Worm (Caenorhabditis elegans) whole organism, late embryonic: Measurements from ENCODE around the gene C03B1.5.

Experiments
- C08G9.2 ChIP-seq: sonication (generic microtip); optimal IDR thresholded peaks from 2 replicates; lab custom pipeline; 2016; ENCODE audit warnings: mild to moderate bottlenecking, missing genetic modification characterization, moderate library complexity, missing compliant biosample characterization
- F13H6.1 ChIP-seq: sonication (generic microtip); optimal IDR thresholded peaks from 2 replicates; lab custom pipeline; 2016; ENCODE audit warnings: missing genetic modification characterization, missing compliant biosample characterization
- T23F11.4 ChIP-seq: fragments of 200-800 bp; sonication (Bioruptor generic); optimal IDR thresholded peaks from 2 replicates; lab custom pipeline; 2018; ENCODE audit warnings: mild to moderate bottlenecking, missing genetic modification characterization, missing compliant biosample characterization
- Y22D7AL.16 ChIP-seq: sonication (generic microtip); optimal IDR thresholded peaks from 2 replicates; lab custom pipeline; 2016; ENCODE audit warnings: missing genetic modification characterization, missing compliant biosample characterization
- ama-1 ChIP-seq: fragments of 150-350 bp; optimal IDR thresholded peaks from 2 replicates; lab custom pipeline; 2014
- ceh-22 ChIP-seq: sonication (generic microtip); optimal IDR thresholded peaks from 2 replicates; lab custom pipeline; 2017; ENCODE audit warnings: missing biosample characterization, missing genetic modification characterization
- ceh-31 ChIP-seq: sonication (generic microtip); optimal IDR thresholded peaks from 2 replicates; lab custom pipeline; 2016; ENCODE audit warnings: missing genetic modification characterization, missing compliant biosample characterization
- ceh-34 ChIP-seq: sonication (generic microtip); optimal IDR thresholded peaks from 2 replicates; lab custom pipeline; 2016; ENCODE audit warnings: mild to moderate bottlenecking, missing genetic modification characterization, missing compliant biosample characterization
- ceh-48 ChIP-seq: sonication (generic microtip); optimal IDR thresholded peaks from 2 replicates; lab custom pipeline; 2016; ENCODE audit warnings: missing genetic modification characterization, inconsistent platforms, missing compliant biosample characterization
- ceh-6 ChIP-seq: fragments of 200-800 bp; sonication (Bioruptor generic); optimal IDR thresholded peaks from 2 replicates; lab custom pipeline; 2018; ENCODE audit warnings: mild to moderate bottlenecking, missing genetic modification characterization, missing compliant biosample characterization
- ceh-9 ChIP-seq: sonication (generic microtip); optimal IDR thresholded peaks from 2 replicates; lab custom pipeline; 2016; ENCODE audit warnings: mild to moderate bottlenecking, missing genetic modification characterization, inconsistent platforms, missing compliant biosample characterization
- dve-1 ChIP-seq: sonication (generic microtip); optimal IDR thresholded peaks from 2 replicates; lab custom pipeline; 2017; ENCODE audit warnings: antibody characterized with exemption, mild to moderate bottlenecking, missing genetic modification characterization, missing compliant biosample characterization
- elt-2 ChIP-seq: sonication (generic microtip); optimal IDR thresholded peaks from 2 replicates; lab custom pipeline; 2016; ENCODE audit warnings: missing genetic modification reagents, missing genetic modification characterization, missing compliant biosample characterization
- elt-4 ChIP-seq: sonication (generic microtip); optimal IDR thresholded peaks from 2 replicates; lab custom pipeline; 2016; ENCODE audit warnings: missing genetic modification characterization, missing compliant biosample characterization
- fax-1 ChIP-seq: sonication (generic microtip); optimal IDR thresholded peaks from 2 replicates; lab custom pipeline; 2016; ENCODE audit warnings: missing genotype, missing genetic modification characterization, missing compliant biosample characterization
- fkh-10 ChIP-seq: fragments of 150-350 bp; optimal IDR thresholded peaks from 2 replicates; lab custom pipeline; 2014; ENCODE audit warnings: missing biosample characterization, missing genetic modification reagents, missing genetic modification characterization
- hlh-15 ChIP-seq: sonication (generic microtip); optimal IDR thresholded peaks from 2 replicates; lab custom pipeline; 2016; ENCODE audit warnings: missing genetic modification characterization, missing compliant biosample characterization
- hlh-30 ChIP-seq: sonication (generic microtip); optimal IDR thresholded peaks from 2 replicates; lab custom pipeline; 2017; ENCODE audit warnings: antibody characterized with exemption, missing genetic modification characterization, missing compliant biosample characterization; ENCODE audit not compliant: insufficient read depth
- hlh-6 ChIP-seq: sonication (generic microtip); optimal IDR thresholded peaks from 2 replicates; lab custom pipeline; 2016; ENCODE audit warnings: missing genotype, missing genetic modification characterization, missing compliant biosample characterization
- lim-6 ChIP-seq: sonication (generic microtip); optimal IDR thresholded peaks from 2 replicates; lab custom pipeline; 2016; ENCODE audit warnings: missing genetic modification characterization, missing compliant biosample characterization
- mec-3 ChIP-seq: sonication (generic microtip); optimal IDR thresholded peaks from 2 replicates; lab custom pipeline; 2016; ENCODE audit warnings: borderline replicate concordance, missing genetic modification characterization, missing compliant biosample characterization
- nhr-11 ChIP-seq: fragments of 150-350 bp; optimal IDR thresholded peaks from 2 replicates; lab custom pipeline; 2014; ENCODE audit warnings: missing biosample characterization, missing genetic modification characterization
- nhr-232 ChIP-seq: sonication (generic microtip); optimal IDR thresholded peaks from 2 replicates; lab custom pipeline; 2016; ENCODE audit warnings: missing genetic modification characterization, missing compliant biosample characterization
- npax-4 ChIP-seq: sonication (generic microtip); optimal IDR thresholded peaks from 2 replicates; lab custom pipeline; 2016; ENCODE audit warnings: missing genetic modification characterization, missing compliant biosample characterization
- odd-2 ChIP-seq: sonication (generic microtip); optimal IDR thresholded peaks from 2 replicates; lab custom pipeline; 2017; ENCODE audit warnings: antibody characterized with exemption, mild to moderate bottlenecking, missing genetic modification characterization, missing compliant biosample characterization
- pag-3 ChIP-seq: sonication (generic microtip); optimal IDR thresholded peaks from 2 replicates; lab custom pipeline; 2016; ENCODE audit warnings: missing compliant biosample characterization, missing genetic modification characterization, borderline replicate concordance
- pha-2 ChIP-seq: sonication (generic microtip); optimal IDR thresholded peaks from 2 replicates; lab custom pipeline; 2017; ENCODE audit warnings: mild to moderate bottlenecking, missing genetic modification characterization, missing compliant biosample characterization
- pha-4 ChIP-seq: fragments of 150-350 bp; optimal IDR thresholded peaks from 2 replicates; lab custom pipeline; 2018; ENCODE audit warnings: missing biosample characterization, missing genetic modification reagents, missing genetic modification characterization
- sdc-2 ChIP-seq: sonication (generic microtip); optimal IDR thresholded peaks from 2 replicates; lab custom pipeline; 2016; ENCODE audit warnings: missing genotype, missing genetic modification characterization, missing compliant biosample characterization
- sox-2 ChIP-seq: fragments of 200-800 bp; sonication (Bioruptor generic); IDR thresholded peaks from 2 replicates; pipeline ENCODE4 v1.3.6; 2022; ENCODE audit warnings: missing genetic modification reagents, missing genetic modification characterization, missing compliant biosample characterization
- sox-4 ChIP-seq: sonication (generic microtip); optimal IDR thresholded peaks from 2 replicates; lab custom pipeline; 2017; ENCODE audit warnings: mild to moderate bottlenecking, missing genetic modification characterization, inconsistent platforms, missing compliant biosample characterization
- syd-9 ChIP-seq: sonication (generic microtip); optimal IDR thresholded peaks from 2 replicates; lab custom pipeline; 2016; ENCODE audit warnings: mild to moderate bottlenecking, missing genetic modification characterization, moderate library complexity, missing compliant biosample characterization
- tbx-2 ChIP-seq: sonication (generic microtip); optimal IDR thresholded peaks from 2 replicates; lab custom pipeline; 2016; ENCODE audit warnings: missing genetic modification characterization, missing compliant biosample characterization
- tbx-7 ChIP-seq: sonication (generic microtip); optimal IDR thresholded peaks from 2 replicates; lab custom pipeline; 2016; ENCODE audit warnings: missing genotype, missing genetic modification characterization, missing compliant biosample characterization
- ttx-3 ChIP-seq: sonication (generic microtip); optimal IDR thresholded peaks from 2 replicates; lab custom pipeline; 2016; ENCODE audit warnings: missing genetic modification reagents, missing genetic modification characterization, missing compliant biosample characterization
- unc-42 ChIP-seq: sonication (generic microtip); optimal IDR thresholded peaks from 2 replicates; lab custom pipeline; 2016; ENCODE audit warnings: missing genotype, missing genetic modification characterization, missing compliant biosample characterization
- zip-5 ChIP-seq: sonication (generic microtip); optimal IDR thresholded peaks from 2 replicates; lab custom pipeline; 2016; ENCODE audit warnings: missing genetic modification characterization, missing compliant biosample characterization
- ztf-16 ChIP-seq: sonication (generic microtip); optimal IDR thresholded peaks from 2 replicates; lab custom pipeline; 2017; ENCODE audit warnings: missing genetic modification characterization, missing compliant biosample characterization

C03B1.5 gene

DNA sequence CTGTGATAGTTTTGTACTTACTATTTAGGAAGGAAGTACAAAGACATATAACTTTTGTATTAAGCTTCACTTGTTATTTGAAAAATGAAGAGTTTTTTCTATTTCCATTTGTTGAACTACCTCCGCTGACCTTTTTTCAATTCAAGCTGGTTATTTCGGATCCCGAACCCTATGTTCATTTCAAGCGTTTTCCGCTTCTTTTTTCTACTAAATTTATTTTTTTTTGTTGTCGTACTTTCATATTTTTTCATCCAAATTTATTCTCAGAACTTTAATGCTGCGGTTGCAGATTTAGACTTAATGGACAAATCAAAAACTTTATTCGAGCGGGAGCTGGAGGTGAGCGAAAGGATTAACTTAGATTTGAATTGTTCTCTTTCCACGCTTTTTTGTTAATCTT is 5.4 kb upstream of the C03B1.5 start, which contains the start of gene C03B1.6:
C03B1.6 (plus strand) TSS at position 301 of the 400 bp plus-strand sequence.
- TF ChIP-seq ceh-31: no peak
- TF ChIP-seq npax-4 (tag; lab: Kevin White, UChicago): no peak
- TF ChIP-seq odd-2: no peak
- TF ChIP-seq nhr-11 (tag; lab: Kevin White, UChicago): no peak
- TF ChIP-seq sdc-2 (tag; lab: Kevin White, UChicago): no peak
- no peak for TF ChIP-seq fax-1 (tag; lab: Kevin White, UChicago)
- TF ChIP-seq sox-2 (GFP tag; lab: Robert Waterston, UW): no peak
- TF ChIP-seq ttx-3: no peak
- no peak for TF ChIP-seq F13H6.1 (tag; lab: Kevin White, UChicago)
- TF ChIP-seq Y22D7AL.16: no peak
- TF ChIP-seq tbx-2 (tag; lab: Kevin White, UChicago): no peak
- no peak for TF ChIP-seq ceh-9 (tag; lab: Kevin White, UChicago)
- no peak for TF ChIP-seq nhr-232 (tag; lab: Kevin White, UChicago)
- TF ChIP-seq ceh-34: no peak
- no peak for TF ChIP-seq ceh-22 (tag; lab: Kevin White, UChicago)

DNA sequence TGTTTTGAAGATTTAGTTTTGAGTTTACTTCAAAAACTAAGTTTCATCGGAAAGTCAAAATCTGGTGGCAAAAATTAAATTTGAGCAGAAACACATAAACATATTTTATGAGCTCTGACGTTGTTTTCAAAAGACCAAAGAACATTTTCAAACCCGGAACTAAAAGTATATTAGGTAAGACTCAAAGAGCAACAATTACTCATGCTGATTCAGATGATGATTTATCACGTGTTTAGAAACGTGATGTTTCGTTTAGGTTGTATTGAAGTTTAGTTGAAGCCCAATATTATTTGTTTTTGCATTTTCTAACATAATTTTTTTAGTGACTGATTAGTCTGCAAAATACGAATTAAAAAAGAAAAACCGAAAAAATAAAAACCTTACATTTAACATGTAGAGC is 1.6 kb upstream of the C03B1.5 start:
- TF ChIP-seq T23F11.4 (GFP tag; lab: Kevin White, UChicago) (no peak), zip-5 (no peak)

ce11 chrX:6357772-6358171 is 2.4 kb downstream of the C03B1.5 start, which contains the start of gene C03B1.10:
Gene C03B1.10 (minus strand): TSS chrX:6357872.
- TF ChIP-seq F13H6.1 (tag; lab: Kevin White, UChicago): no peak
- TF ChIP-seq ceh-34: no peak
- TF ChIP-seq pha-2 (tag; lab: Kevin White, UChicago): no peak
- TF ChIP-seq ceh-6: no peak
- TF ChIP-seq sox-2 (GFP tag; lab: Robert Waterston, UW): no peak
- TF ChIP-seq dve-1 (tag; lab: Kevin White, UChicago): no peak
- TF ChIP-seq pag-3 (tag; lab: Kevin White, UChicago): no peak
- TF ChIP-seq nhr-11 (tag; lab: Kevin White, UChicago): no peak
- no peak for TF ChIP-seq lim-6
- TF ChIP-seq hlh-15 (tag; lab: Kevin White, UChicago): no peak
- no peak for TF ChIP-seq ceh-48 (tag; lab: Kevin White, UChicago)
- TF ChIP-seq unc-42 (tag; lab: Kevin White, UChicago): no peak
- no peak for TF ChIP-seq hlh-30 (tag; lab: Kevin White, UChicago)
- no peak for TF ChIP-seq ama-1 (lab: Kevin White, UChicago)
- TF ChIP-seq ceh-22 (tag; lab: Kevin White, UChicago): no peak
- no peak for TF ChIP-seq hlh-6 (tag; lab: Kevin White, UChicago)
- TF ChIP-seq fkh-10: no peak
- no peak for TF ChIP-seq pha-4 (tag; lab: Kevin White, UChicago)
- no peak for TF ChIP-seq elt-4
- no peak for TF ChIP-seq mec-3

- no peak for TF ChIP-seq tbx-7 (tag; lab: Kevin White, UChicago)
- no peak for TF ChIP-seq syd-9
- no peak for TF ChIP-seq C08G9.2 (tag; lab: Kevin White, UChicago)
- no peak for TF ChIP-seq mec-3
- TF ChIP-seq ztf-16: no peak
- no peak for TF ChIP-seq pag-3 (tag; lab: Kevin White, UChicago)
- no peak for TF ChIP-seq nhr-232 (tag; lab: Kevin White, UChicago)
- TF ChIP-seq Y22D7AL.16: no peak
- no peak for TF ChIP-seq sox-4 (tag; lab: Kevin White, UChicago)
- TF ChIP-seq elt-2 (tag; lab: Kevin White, UChicago): no peak
Observed at ce11 chrX:6360077-6360476, 4.7 kb downstream of the C03B1.5 start.
